Fruit fly (Drosophila melanogaster) whole organism, prepupa: ENCODE results near the gene Sas-6.

ENCODE experiments used
- Blimp-1 ChIP-seq: fragments of 200-800 bp; sonication (Bioruptor generic); optimal IDR thresholded peaks from 3 replicates; lab custom pipeline; 2017; ENCODE audit warnings: missing biosample characterization, missing genetic modification characterization, mild to moderate bottlenecking, moderate library complexity, missing genetic modification reagents
- CG10669 ChIP-seq: fragments of 200-800 bp; sonication (Bioruptor generic); optimal IDR thresholded peaks from 3 replicates; lab custom pipeline; 2018; ENCODE audit warnings: missing biosample characterization, mild to moderate bottlenecking, missing genetic modification characterization, moderate library complexity
- CG11294 ChIP-seq: fragments of 200-800 bp; sonication (Bioruptor generic); IDR thresholded peaks from 2 replicates; pipeline ENCODE4 v1.3.6; 2022; ENCODE audit warnings: missing biosample characterization, missing genetic modification characterization
- CG11902 ChIP-seq: fragments of 200-800 bp; sonication (Bioruptor generic); optimal IDR thresholded peaks from 3 replicates; lab custom pipeline; 2016; ENCODE audit warnings: missing biosample characterization, missing genetic modification characterization
- CG15336 ChIP-seq: fragments of 200-800 bp; sonication (Bioruptor generic); IDR thresholded peaks from 2 replicates; pipeline ENCODE4 v1.3.6; 2022; ENCODE audit warnings: missing biosample characterization, missing genetic modification characterization
- CG16779 ChIP-seq: fragments of 200-800 bp; sonication (Bioruptor generic); optimal IDR thresholded peaks from 3 replicates; lab custom pipeline; 2017; ENCODE audit warnings: missing biosample characterization, mild to moderate bottlenecking, missing genetic modification characterization
- CG3032 ChIP-seq: fragments of 200-800 bp; optimal IDR thresholded peaks from 2 replicates; lab custom pipeline; 2019; ENCODE audit warnings: missing biosample characterization, mild to moderate bottlenecking, missing genetic modification characterization, moderate library complexity
- CG31627 ChIP-seq: fragments of 200-800 bp; sonication (Bioruptor generic); optimal IDR thresholded peaks from 3 replicates; lab custom pipeline; 2016; ENCODE audit warnings: missing biosample characterization, missing genetic modification characterization
- CG32006 ChIP-seq: fragments of 200-800 bp; sonication (Bioruptor generic); optimal IDR thresholded peaks from 3 replicates; lab custom pipeline; 2017; ENCODE audit warnings: missing biosample characterization, mild to moderate bottlenecking, missing genetic modification characterization
- CG34406 ChIP-seq: fragments of 200-800 bp; sonication (Bioruptor generic); optimal IDR thresholded peaks from 3 replicates; lab custom pipeline; 2016; ENCODE audit warnings: missing biosample characterization, missing genetic modification characterization
- CG3919 ChIP-seq: fragments of 200-800 bp; sonication (Bioruptor generic); optimal IDR thresholded peaks from 3 replicates; lab custom pipeline; 2016; ENCODE audit warnings: missing biosample characterization, missing genetic modification characterization
- CG4318 ChIP-seq: fragments of 200-800 bp; sonication (Bioruptor generic); optimal IDR thresholded peaks from 3 replicates; lab custom pipeline; 2017; ENCODE audit warnings: missing biosample characterization, mild to moderate bottlenecking, missing genetic modification characterization
- CG6276 ChIP-seq: fragments of 200-800 bp; sonication (Bioruptor generic); optimal IDR thresholded peaks from 2 replicates; lab custom pipeline; 2017; ENCODE audit warnings: missing biosample characterization, mild to moderate bottlenecking, missing genetic modification characterization
- CG6792 ChIP-seq: fragments of 200-800 bp; sonication (Bioruptor generic); optimal IDR thresholded peaks from 3 replicates; lab custom pipeline; 2016; ENCODE audit warnings: missing biosample characterization, missing genetic modification characterization
- CG6808 ChIP-seq: fragments of 200-800 bp; sonication (Bioruptor generic); optimal IDR thresholded peaks from 3 replicates; lab custom pipeline; 2017; ENCODE audit warnings: missing biosample characterization, missing genetic modification characterization, mild to moderate bottlenecking, moderate library complexity, missing genetic modification reagents
- CG6854 ChIP-seq: fragments of 200-800 bp; sonication (Bioruptor generic); optimal IDR thresholded peaks from 2 replicates; lab custom pipeline; 2017; ENCODE audit warnings: missing biosample characterization, mild to moderate bottlenecking, missing genetic modification characterization
- CG7368 ChIP-seq: fragments of 200-800 bp; sonication (Bioruptor generic); optimal IDR thresholded peaks from 3 replicates; lab custom pipeline; 2016; ENCODE audit warnings: missing biosample characterization, missing genetic modification characterization
- CG8119 ChIP-seq: fragments of 200-800 bp; sonication (Bioruptor generic); IDR thresholded peaks from 3 replicates; pipeline ENCODE4 v1.3.6; 2022; ENCODE audit warnings: missing biosample characterization, missing genetic modification characterization
- CG8632 ChIP-seq: fragments of 200-800 bp; sonication (Bioruptor generic); optimal IDR thresholded peaks from 3 replicates; lab custom pipeline; 2016; ENCODE audit warnings: missing biosample characterization, missing genetic modification characterization
- CG9139 ChIP-seq: fragments of 200-800 bp; sonication (Bioruptor generic); optimal IDR thresholded peaks from 3 replicates; lab custom pipeline; 2017; ENCODE audit warnings: missing biosample characterization, mild to moderate bottlenecking, missing genetic modification characterization
- Eip75B ChIP-seq: fragments of 200-800 bp; sonication (Bioruptor generic); optimal IDR thresholded peaks from 3 replicates; lab custom pipeline; 2016; ENCODE audit warnings: missing biosample characterization, missing genetic modification characterization
- Eip78C ChIP-seq: fragments of 200-800 bp; sonication (Bioruptor generic); peaks from one replicate; lab custom pipeline; 2016; ENCODE audit warnings: missing biosample characterization, missing genetic modification characterization
- Eip93F ChIP-seq: fragments of 200-800 bp; sonication (Bioruptor generic); optimal IDR thresholded peaks from 2 replicates; lab custom pipeline; 2016; ENCODE audit warnings: missing biosample characterization, mild to moderate bottlenecking, missing genetic modification characterization
- Gug ChIP-seq: fragments of 200-800 bp; sonication (Bioruptor generic); IDR thresholded peaks from 2 replicates; pipeline ENCODE4 v1.3.6; 2022; ENCODE audit warnings: missing biosample characterization, missing genetic modification characterization
- Hr38 ChIP-seq: sonication (Bioruptor generic); optimal IDR thresholded peaks from 2 replicates; lab custom pipeline; 2016; ENCODE audit warnings: missing biosample characterization, missing genetic modification characterization
- Hr39 ChIP-seq: fragments of 200-800 bp; sonication (Bioruptor generic); optimal IDR thresholded peaks from 2 replicates; lab custom pipeline; 2016; ENCODE audit warnings: missing biosample characterization, missing genetic modification characterization
- Hr4 ChIP-seq: fragments of 200-800 bp; sonication (Bioruptor generic); optimal IDR thresholded peaks from 3 replicates; lab custom pipeline; 2016; ENCODE audit warnings: missing biosample characterization, missing genetic modification characterization
- Lpt ChIP-seq: fragments of 200-800 bp; sonication (Bioruptor generic); optimal IDR thresholded peaks from 3 replicates; lab custom pipeline; 2016; ENCODE audit warnings: missing biosample characterization, missing genetic modification characterization
- Met ChIP-seq: fragments of 200-800 bp; sonication (Bioruptor generic); optimal IDR thresholded peaks from 3 replicates; lab custom pipeline; 2016; ENCODE audit warnings: missing biosample characterization, missing genetic modification characterization
- OdsH ChIP-seq: fragments of 200-800 bp; sonication (Bioruptor generic); optimal IDR thresholded peaks from 3 replicates; lab custom pipeline; 2016; ENCODE audit warnings: missing biosample characterization, missing genetic modification characterization
- Smox ChIP-seq: fragments of 200-800 bp; sonication (Bioruptor generic); optimal IDR thresholded peaks from 3 replicates; lab custom pipeline; 2016; ENCODE audit warnings: missing biosample characterization, missing genetic modification characterization
- Sox102F ChIP-seq: fragments of 200-800 bp; sonication (Bioruptor generic); optimal IDR thresholded peaks from 2 replicates; lab custom pipeline; 2016; ENCODE audit warnings: missing biosample characterization, mild to moderate bottlenecking, missing genetic modification characterization
- Sox14 ChIP-seq: fragments of 200-800 bp; sonication (Bioruptor generic); optimal IDR thresholded peaks from 3 replicates; lab custom pipeline; 2016; ENCODE audit warnings: missing biosample characterization, missing genetic modification characterization
- Sox15 ChIP-seq: fragments of 200-800 bp; sonication (Bioruptor generic); optimal IDR thresholded peaks from 3 replicates; lab custom pipeline; 2016; ENCODE audit warnings: missing biosample characterization, missing genetic modification characterization
- achi ChIP-seq: fragments of 200-800 bp; sonication (Bioruptor generic); optimal IDR thresholded peaks from 3 replicates; lab custom pipeline; 2016; ENCODE audit warnings: missing biosample characterization, missing genetic modification characterization
- acj6 ChIP-seq: fragments of 200-800 bp; sonication (Bioruptor generic); optimal IDR thresholded peaks from 3 replicates; lab custom pipeline; 2016; ENCODE audit warnings: missing biosample characterization, missing genetic modification characterization
- cyc ChIP-seq: fragments of 200-800 bp; sonication (Bioruptor generic); optimal IDR thresholded peaks from 3 replicates; lab custom pipeline; 2016; ENCODE audit warnings: missing biosample characterization, missing genetic modification characterization
- dsx ChIP-seq: fragments of 200-800 bp; optimal IDR thresholded peaks from 3 replicates; lab custom pipeline; 2019; ENCODE audit warnings: missing biosample characterization, mild to moderate bottlenecking, missing genetic modification characterization, moderate library complexity; ENCODE audit not compliant: poor library complexity, severe bottlenecking
- eg ChIP-seq: fragments of 200-800 bp; sonication (Bioruptor generic); IDR thresholded peaks from 3 replicates; pipeline ENCODE4 v1.3.6; 2022; ENCODE audit warnings: missing biosample characterization, missing genetic modification characterization
- esn ChIP-seq: fragments of 200-800 bp; sonication (Bioruptor generic); optimal IDR thresholded peaks from 2 replicates; lab custom pipeline; 2016; ENCODE audit warnings: missing biosample characterization, mild to moderate bottlenecking, missing genetic modification characterization, moderate library complexity
- fd59A ChIP-seq: fragments of 200-800 bp; sonication (Bioruptor generic); optimal IDR thresholded peaks from 2 replicates; lab custom pipeline; 2017; ENCODE audit warnings: missing biosample characterization, mild to moderate bottlenecking, missing genetic modification characterization, missing genetic modification reagents
- fd85E ChIP-seq: fragments of 200-800 bp; sonication (Bioruptor generic); optimal IDR thresholded peaks from 3 replicates; lab custom pipeline; 2016; ENCODE audit warnings: missing biosample characterization, missing genetic modification characterization
- fkh ChIP-seq: fragments of 200-800 bp; sonication (Bioruptor generic); optimal IDR thresholded peaks from 3 replicates; lab custom pipeline; 2017; ENCODE audit warnings: missing biosample characterization, mild to moderate bottlenecking, missing genetic modification characterization, moderate library complexity
- net ChIP-seq: fragments of 200-800 bp; sonication (Bioruptor generic); optimal IDR thresholded peaks from 3 replicates; lab custom pipeline; 2016; ENCODE audit warnings: missing biosample characterization, missing genetic modification characterization
- pdm3 ChIP-seq: fragments of 200-800 bp; sonication (Bioruptor generic); optimal IDR thresholded peaks from 3 replicates; lab custom pipeline; 2016; ENCODE audit warnings: missing biosample characterization, missing genetic modification characterization
- salr ChIP-seq, 2 experiments: fragments of 200-800 bp; sonication (Bioruptor generic); optimal IDR thresholded peaks; 3 replicates each; lab custom pipeline; 2016 to 2018; ENCODE audit warnings: missing biosample characterization in 2 of 2, missing genetic modification characterization in 2 of 2, mild to moderate bottlenecking in 1 of 2
- ss ChIP-seq, 2 experiments: fragments of 200-800 bp; sonication (Bioruptor generic); optimal IDR thresholded peaks; 2 replicates in 1 of 2; 3 replicates in 1 of 2; lab custom pipeline; 2017 to 2018; ENCODE audit warnings: mild to moderate bottlenecking in 2 of 2, missing biosample characterization in 2 of 2, missing genetic modification characterization in 2 of 2, moderate library complexity in 1 of 2
- svp ChIP-seq: fragments of 200-800 bp; sonication (Bioruptor generic); peaks from one replicate; lab custom pipeline; 2016; ENCODE audit warnings: missing biosample characterization, missing genetic modification characterization
- vri ChIP-seq: fragments of 200-800 bp; sonication (Bioruptor generic); optimal IDR thresholded peaks from 3 replicates; lab custom pipeline; 2016; ENCODE audit warnings: missing biosample characterization, mild to moderate bottlenecking, missing genetic modification characterization

Gene Sas-6

DNA sequence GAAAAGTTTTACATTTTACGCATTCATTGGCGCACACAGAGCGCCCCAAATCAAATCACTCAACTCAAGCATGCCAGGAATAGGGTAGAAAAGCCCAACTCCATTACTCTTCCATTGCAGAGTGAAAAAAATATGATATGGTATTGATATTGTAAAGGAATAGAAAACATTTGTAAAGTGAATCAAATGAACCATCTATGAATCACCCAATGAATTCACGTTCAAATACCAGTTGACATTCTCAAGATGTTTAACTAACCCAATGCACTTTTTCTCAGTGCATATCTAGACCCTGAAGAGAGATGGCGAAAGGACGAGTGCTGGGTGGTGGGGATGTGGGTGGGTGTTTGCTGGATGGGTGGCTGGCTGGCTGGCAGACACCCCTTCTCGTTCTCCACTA is 16.6 kb upstream of the Sas-6 start (continued):
- TF ChIP-seq Eip75B (GFP tag; lab: Kevin White, UChicago): peak; percentile 1
- TF ChIP-seq CG34406 (GFP tag; lab: Kevin White, UChicago): peak; percentile 0
- no peak for TF ChIP-seq CG6854 (GFP tag; lab: Kevin White, UChicago)
- TF ChIP-seq net: no peak
- no peak for TF ChIP-seq CG11294 (GFP tag; lab: Robert Waterston, UW)
- TF ChIP-seq CG3919 (GFP tag; lab: Kevin White, UChicago): peak; percentile 8
- peak; percentile 31 for TF ChIP-seq Hr39 (GFP tag; lab: Kevin White, UChicago)
- TF ChIP-seq CG9139 (GFP tag; lab: Kevin White, UChicago): no peak
- TF ChIP-seq CG31627 (GFP tag; lab: Kevin White, UChicago): peak; percentile 17
- TF ChIP-seq acj6 (GFP tag; lab: Kevin White, UChicago): peak; percentile 26
- TF ChIP-seq svp (GFP tag; lab: Kevin White, UChicago): peak; percentile 71
- TF ChIP-seq CG6792 (GFP tag; lab: Kevin White, UChicago): peak; percentile 4

- peak; percentile 39 for TF ChIP-seq CG8119
- TF ChIP-seq Hr4 (GFP tag; lab: Kevin White, UChicago): peak; percentile 20
- TF ChIP-seq svp (GFP tag; lab: Kevin White, UChicago): peak; percentile 79
- TF ChIP-seq pdm3 (GFP tag; lab: Kevin White, UChicago): peak; percentile 22
- peak; percentile 24; the same call in 1 of the 2 replicates for TF ChIP-seq Gug
- TF ChIP-seq acj6 (GFP tag; lab: Kevin White, UChicago): peak; percentile 34
- TF ChIP-seq CG11294 (GFP tag; lab: Robert Waterston, UW): no peak
- peak; percentile 49 for TF ChIP-seq esn (GFP tag; lab: Kevin White, UChicago)
- TF ChIP-seq CG6854 (GFP tag; lab: Kevin White, UChicago): no peak
- no peak for TF ChIP-seq salr (GFP tag; optimal IDR thresholded peaks at IDR 0.05; lab: Kevin White, UChicago)
- TF ChIP-seq CG8632 (GFP tag; lab: Kevin White, UChicago): peak; percentile 8
- TF ChIP-seq CG32006 (GFP tag; lab: Kevin White, UChicago): peak; percentile 48
- TF ChIP-seq ss (GFP tag; optimal IDR thresholded peaks at IDR 0.05; lab: Kevin White, UChicago): no peak
- TF ChIP-seq Blimp-1: no peak
- no peak for TF ChIP-seq CG16779 (tag; lab: Kevin White, UChicago)
- TF ChIP-seq Eip93F (GFP tag; lab: Kevin White, UChicago): no peak
- TF ChIP-seq vri (GFP tag; lab: Kevin White, UChicago): no peak
- no peak for TF ChIP-seq CG3032 (tag; lab: Kevin White, UChicago)
- TF ChIP-seq CG6792 (GFP tag; lab: Kevin White, UChicago): peak; percentile 51
- peak; percentile 28 for TF ChIP-seq achi (GFP tag; lab: Kevin White, UChicago)
- peak; percentile 16 for TF ChIP-seq CG6276
- no peak for TF ChIP-seq fkh
- TF ChIP-seq Met (GFP tag; lab: Kevin White, UChicago): no peak
- TF ChIP-seq Sox15 (GFP tag; lab: Kevin White, UChicago): no peak
- TF ChIP-seq CG11902 (GFP tag; lab: Kevin White, UChicago): no peak
- peak; percentile 21; the same call in 1 of the 3 replicates for TF ChIP-seq eg (GFP tag; lab: Robert Waterston, UW)
- TF ChIP-seq fd85E (GFP tag; lab: Kevin White, UChicago): no peak
- peak; percentile 59 for TF ChIP-seq OdsH (GFP tag; lab: Kevin White, UChicago)
- peak; percentile 6 for TF ChIP-seq CG4318 (GFP tag; lab: Kevin White, UChicago)
- TF ChIP-seq CG10669 (GFP tag; lab: Kevin White, UChicago): no peak
- TF ChIP-seq Eip78C (GFP tag; lab: Kevin White, UChicago): peak; percentile 77
- no peak for TF ChIP-seq Hr38 (GFP tag; lab: Kevin White, UChicago)
- no peak for TF ChIP-seq net
- no peak for TF ChIP-seq CG7368
- TF ChIP-seq Smox: peak; percentile 14
- no peak for TF ChIP-seq dsx (GFP tag; lab: Kevin White, UChicago)
- peak; percentile 7 for TF ChIP-seq CG31627 (GFP tag; lab: Kevin White, UChicago)
- TF ChIP-seq Lpt: peak; percentile 15
- no peak for TF ChIP-seq CG6808 (GFP tag; lab: Kevin White, UChicago)
- peak; percentile 49 for TF ChIP-seq Sox102F (GFP tag; lab: Kevin White, UChicago)
- TF ChIP-seq cyc: peak; percentile 48
- peak; percentile 72 for TF ChIP-seq CG15336
- TF ChIP-seq fd59A (GFP tag; lab: Kevin White, UChicago): no peak
- TF ChIP-seq CG9139 (GFP tag; lab: Kevin White, UChicago): no peak
- TF ChIP-seq Hr39 (GFP tag; lab: Kevin White, UChicago): peak; percentile 39
- TF ChIP-seq Sox14 (GFP tag; lab: Kevin White, UChicago): peak; percentile 24
Observed at dm6 chr3R:29981479-29981878, 13.7 kb upstream of the Sas-6 start.
